Worm (Caenorhabditis elegans) whole organism, L2 larva: Measurements from ENCODE around the gene arl-5.

Source experiments
- C34F6.9 ChIP-seq: fragments of 150-350 bp; optimal IDR thresholded peaks from 2 replicates; lab custom pipeline; 2014; ENCODE audit warnings: missing biosample characterization, missing genetic modification characterization
- F13H6.1 ChIP-seq: sonication (generic microtip); optimal IDR thresholded peaks from 2 replicates; lab custom pipeline; 2016; ENCODE audit warnings: missing genetic modification characterization, missing compliant biosample characterization
- R02D3.7 ChIP-seq: fragments of 150-350 bp; optimal IDR thresholded peaks from 2 replicates; lab custom pipeline; 2014; ENCODE audit warnings: missing biosample characterization, missing genetic modification characterization
- Y55F3AM.14 ChIP-seq: fragments of 200-800 bp; sonication (Bioruptor generic); optimal IDR thresholded peaks from 2 replicates; lab custom pipeline; 2018; ENCODE audit warnings: mild to moderate bottlenecking, missing genetic modification characterization, missing compliant biosample characterization
- ZK546.5 ChIP-seq: sonication (generic microtip); optimal IDR thresholded peaks from 2 replicates; lab custom pipeline; 2017; ENCODE audit warnings: missing biosample characterization, missing genetic modification characterization
- alr-1 ChIP-seq: fragments of 150-350 bp; optimal IDR thresholded peaks from 2 replicates; lab custom pipeline; 2014; ENCODE audit warnings: missing biosample characterization, missing genetic modification characterization
- aly-2 ChIP-seq: fragments of 150-350 bp; optimal IDR thresholded peaks from 2 replicates; lab custom pipeline; 2014; ENCODE audit warnings: missing biosample characterization, missing genetic modification characterization
- ama-1 ChIP-seq: fragments of 150-350 bp; optimal IDR thresholded peaks from 2 replicates; lab custom pipeline; 2018; ENCODE audit warnings: inconsistent platforms
- blmp-1 ChIP-seq: sonication (generic microtip); optimal IDR thresholded peaks from 2 replicates; lab custom pipeline; 2017; ENCODE audit warnings: missing genetic modification characterization, mild to moderate bottlenecking, missing compliant biosample characterization, antibody characterized with exemption, moderate library complexity; ENCODE audit not compliant: insufficient read depth
- ceh-16 ChIP-seq: fragments of 150-350 bp; optimal IDR thresholded peaks from 2 replicates; lab custom pipeline; 2014; ENCODE audit warnings: missing biosample characterization, missing genetic modification characterization
- ceh-82 ChIP-seq: fragments of 150-350 bp; optimal IDR thresholded peaks from 2 replicates; lab custom pipeline; 2014; ENCODE audit warnings: missing biosample characterization, missing genetic modification characterization
- crh-2 ChIP-seq: sonication (generic microtip); optimal IDR thresholded peaks from 2 replicates; lab custom pipeline; 2017; ENCODE audit warnings: missing biosample characterization, missing genetic modification characterization
- dmd-4 ChIP-seq: sonication (generic microtip); optimal IDR thresholded peaks from 2 replicates; lab custom pipeline; 2017; ENCODE audit warnings: missing biosample characterization, missing genetic modification characterization
- egl-27 ChIP-seq: sonication (generic microtip); optimal IDR thresholded peaks from 3 replicates; lab custom pipeline; 2017; ENCODE audit warnings: missing biosample characterization, missing genetic modification reagents, missing genetic modification characterization
- elt-1 ChIP-seq: fragments of 150-350 bp; optimal IDR thresholded peaks from 2 replicates; lab custom pipeline; 2014; ENCODE audit warnings: missing biosample characterization, missing genetic modification characterization
- elt-3 ChIP-seq: sonication (generic microtip); optimal IDR thresholded peaks from 2 replicates; lab custom pipeline; 2017; ENCODE audit warnings: missing biosample characterization, missing genetic modification characterization
- fos-1 ChIP-seq: fragments of 150-350 bp; optimal IDR thresholded peaks from 2 replicates; lab custom pipeline; 2014; ENCODE audit warnings: missing biosample characterization, missing genetic modification characterization
- gmeb-1 ChIP-seq: fragments of 150-350 bp; optimal IDR thresholded peaks from 2 replicates; lab custom pipeline; 2014; ENCODE audit warnings: missing biosample characterization, missing genetic modification characterization
- lin-11 ChIP-seq: fragments of 150-350 bp; sonication (generic microtip); optimal IDR thresholded peaks from 2 replicates; lab custom pipeline; 2014; ENCODE audit warnings: missing biosample characterization, missing genetic modification characterization, inconsistent platforms, mixed read lengths
- lin-13 ChIP-seq: fragments of 150-350 bp; optimal IDR thresholded peaks from 2 replicates; lab custom pipeline; 2014; ENCODE audit warnings: missing biosample characterization, missing genetic modification reagents, missing genetic modification characterization
- lin-39 ChIP-seq: fragments of 150-350 bp; optimal IDR thresholded peaks from 2 replicates; lab custom pipeline; 2014; ENCODE audit warnings: missing biosample characterization, missing genetic modification reagents, missing genetic modification characterization
- lsy-2 ChIP-seq, 2 experiments: fragments of 150-350 bp in 1 of 2; sonication (generic microtip) in 1 of 2; optimal IDR thresholded peaks; 2 replicates each; lab custom pipeline; 2014 to 2017; ENCODE audit warnings: missing biosample characterization in 2 of 2, missing genetic modification characterization in 2 of 2
- mab-5 ChIP-seq: fragments of 150-350 bp; optimal IDR thresholded peaks from 2 replicates; lab custom pipeline; 2014; ENCODE audit warnings: missing biosample characterization, missing genetic modification characterization
- mbf-1 ChIP-seq: sonication (generic microtip); optimal IDR thresholded peaks from 2 replicates; lab custom pipeline; 2017; ENCODE audit warnings: missing biosample characterization, missing genetic modification characterization
- mdl-1 ChIP-seq, 2 experiments: fragments of 150-350 bp in 1 of 2; sonication (generic microtip) in 1 of 2; optimal IDR thresholded peaks; 2 replicates each; lab custom pipeline; 2017; ENCODE audit warnings: missing biosample characterization in 2 of 2, missing genetic modification characterization in 2 of 2
- nhr-10 ChIP-seq: sonication (generic microtip); optimal IDR thresholded peaks from 2 replicates; lab custom pipeline; 2017; ENCODE audit warnings: missing biosample characterization, missing genetic modification characterization
- nhr-11 ChIP-seq: fragments of 150-350 bp; optimal IDR thresholded peaks from 2 replicates; lab custom pipeline; 2014; ENCODE audit warnings: missing biosample characterization, missing genetic modification characterization
- nhr-12 ChIP-seq: fragments of 150-350 bp; optimal IDR thresholded peaks from 2 replicates; lab custom pipeline; 2014; ENCODE audit warnings: missing biosample characterization, missing genetic modification characterization
- nhr-129 ChIP-seq: fragments of 150-350 bp; optimal IDR thresholded peaks from 2 replicates; lab custom pipeline; 2014; ENCODE audit warnings: missing biosample characterization, missing genetic modification characterization
- nhr-21 ChIP-seq: fragments of 150-350 bp; optimal IDR thresholded peaks from 2 replicates; lab custom pipeline; 2014; ENCODE audit warnings: missing biosample characterization, missing genetic modification characterization
- nhr-23 ChIP-seq: fragments of 150-350 bp; optimal IDR thresholded peaks from 2 replicates; lab custom pipeline; 2014; ENCODE audit warnings: missing biosample characterization, missing genetic modification reagents, missing genetic modification characterization
- nhr-237 ChIP-seq: fragments of 150-350 bp; optimal IDR thresholded peaks from 2 replicates; lab custom pipeline; 2014; ENCODE audit warnings: missing biosample characterization, missing genetic modification characterization
- nhr-25 ChIP-seq: fragments of 150-350 bp; sonication (generic microtip); optimal IDR thresholded peaks from 3 replicates; lab custom pipeline; 2014; ENCODE audit warnings: missing biosample characterization, missing genetic modification characterization
- nhr-6 ChIP-seq: fragments of 150-350 bp; optimal IDR thresholded peaks from 2 replicates; lab custom pipeline; 2014; ENCODE audit warnings: missing biosample characterization, missing genetic modification characterization
- nhr-77 ChIP-seq: fragments of 150-350 bp; optimal IDR thresholded peaks from 2 replicates; lab custom pipeline; 2014; ENCODE audit warnings: missing biosample characterization, missing genetic modification characterization
- peb-1 ChIP-seq: fragments of 150-350 bp; optimal IDR thresholded peaks from 2 replicates; lab custom pipeline; 2014; ENCODE audit warnings: missing biosample characterization, missing genetic modification characterization
- sem-4 ChIP-seq: fragments of 150-350 bp; optimal IDR thresholded peaks from 2 replicates; lab custom pipeline; 2014; ENCODE audit warnings: missing biosample characterization, missing genetic modification reagents, missing genetic modification characterization
- skn-1 ChIP-seq: sonication (generic microtip); optimal IDR thresholded peaks from 2 replicates; lab custom pipeline; 2017; ENCODE audit warnings: missing biosample characterization, missing genetic modification characterization
- sma-3 ChIP-seq: sonication (generic microtip); optimal IDR thresholded peaks from 2 replicates; lab custom pipeline; 2016; ENCODE audit warnings: missing genetic modification reagents, missing genetic modification characterization, missing compliant biosample characterization
- sma-9 ChIP-seq, 2 experiments: fragments of 150-350 bp in 1 of 2; sonication (generic microtip) in 1 of 2; optimal IDR thresholded peaks; 2 replicates each; lab custom pipeline; 2014 to 2016; ENCODE audit warnings: missing genetic modification characterization in 2 of 2, mild to moderate bottlenecking in 1 of 2, missing biosample characterization in 1 of 2, missing compliant biosample characterization in 1 of 2, missing genetic modification reagents in 1 of 2, moderate library complexity in 1 of 2
- snpc-4 ChIP-seq: fragments of 150-350 bp; optimal IDR thresholded peaks from 2 replicates; lab custom pipeline; 2014; ENCODE audit warnings: missing biosample characterization, missing genetic modification characterization
- unc-39 ChIP-seq: fragments of 150-350 bp; optimal IDR thresholded peaks from 2 replicates; lab custom pipeline; 2014; ENCODE audit warnings: missing biosample characterization, missing genetic modification characterization
- unc-55 ChIP-seq: fragments of 150-350 bp; sonication (generic microtip); optimal IDR thresholded peaks from 3 replicates; lab custom pipeline; 2014; ENCODE audit warnings: missing biosample characterization, missing genetic modification reagents, missing genetic modification characterization
- unc-62 ChIP-seq: fragments of 150-350 bp; optimal IDR thresholded peaks from 2 replicates; lab custom pipeline; 2014; ENCODE audit warnings: missing biosample characterization, missing genetic modification reagents, missing genetic modification characterization
- zag-1 ChIP-seq: fragments of 150-350 bp; optimal IDR thresholded peaks from 2 replicates; lab custom pipeline; 2014; ENCODE audit warnings: missing biosample characterization, missing genetic modification characterization
- ztf-1 ChIP-seq: fragments of 200-800 bp; sonication (Bioruptor generic); conservative IDR thresholded peaks from 2 replicates; pipeline ENCODE4 v1.3.6; 2022; ENCODE audit warnings: missing genetic modification characterization, missing compliant biosample characterization
- ztf-11 ChIP-seq: sonication (generic microtip); optimal IDR thresholded peaks from 2 replicates; lab custom pipeline; 2017; ENCODE audit warnings: missing biosample characterization, missing genetic modification characterization
- ztf-4 ChIP-seq: fragments of 150-350 bp; optimal IDR thresholded peaks from 2 replicates; lab custom pipeline; 2014; ENCODE audit warnings: missing biosample characterization, missing genetic modification characterization

The arl-5 gene

ce11 chrIII:9780254-9780653 is 42.8 kb upstream of the arl-5 start, which contains the start of gene sqv-3:
sqv-3 (minus strand) TSS chrIII:9780354.
- TF ChIP-seq snpc-4, result no peak
- TF ChIP-seq mbf-1 (tag; lab: Kevin White, UChicago), result no peak
- no peak for TF ChIP-seq ztf-1 (GFP tag; lab: Robert Waterston, UW)
- TF ChIP-seq nhr-25 (tag; lab: Kevin White, UChicago), result no peak
- TF ChIP-seq unc-39, result no peak
- no peak for TF ChIP-seq ztf-11
- no peak for TF ChIP-seq sem-4 (tag; lab: Kevin White, UChicago)
- no peak for TF ChIP-seq ztf-4
- TF ChIP-seq lin-11 (tag; lab: Kevin White, UChicago), result no peak
- TF ChIP-seq nhr-129 (tag; lab: Kevin White, UChicago), result no peak
- no peak for TF ChIP-seq gmeb-1 (tag; lab: Kevin White, UChicago)
- TF ChIP-seq dmd-4 (tag; lab: Kevin White, UChicago), result no peak
- TF ChIP-seq nhr-77 (tag; lab: Kevin White, UChicago), result no peak
- no peak for TF ChIP-seq nhr-237
- TF ChIP-seq aly-2 (tag; lab: Kevin White, UChicago), result no peak
- TF ChIP-seq sma-9 (GFP tag; optimal IDR thresholded peaks at IDR 0.05; lab: Kevin White, UChicago), result no peak
- no peak for TF ChIP-seq sma-9 (tag; optimal IDR thresholded peaks at IDR 0.05; lab: Kevin White, UChicago)
- no peak for TF ChIP-seq ZK546.5 (tag; lab: Kevin White, UChicago)
- no peak for TF ChIP-seq lsy-2 (tag; optimal IDR thresholded peaks at IDR 0.05; lab: Kevin White, UChicago)
- no peak for TF ChIP-seq sma-3

- TF ChIP-seq sma-3 (peak; percentile 83), sma-9 (GFP tag; optimal IDR thresholded peaks at IDR 0.05; lab: Kevin White, UChicago) (peak; percentile 40), sma-9 (tag; optimal IDR thresholded peaks at IDR 0.05; lab: Kevin White, UChicago) (no peak), nhr-77 (tag; lab: Kevin White, UChicago) (no peak), mab-5 (peak; percentile 43), ZK546.5 (tag; lab: Kevin White, UChicago) (peak; percentile 42), ztf-1 (GFP tag; lab: Robert Waterston, UW) (no peak), unc-55 (GFP tag; lab: Kevin White, UChicago) (peak; percentile 97), zag-1 (peak; percentile 69), ama-1 (lab: Kevin White, UChicago) (peak; percentile 78), mdl-1 (tag; optimal IDR thresholded peaks at IDR 0.05; lab: Kevin White, UChicago) (peak in 1 of 2 experiments; percentile 41), lin-39 (tag; lab: Kevin White, UChicago) (no peak), lin-11 (tag; lab: Kevin White, UChicago) (peak; percentile 67), gmeb-1 (tag; lab: Kevin White, UChicago) (peak; percentile 79), nhr-21 (tag; lab: Kevin White, UChicago) (peak; percentile 81), egl-27 (tag; lab: Kevin White, UChicago) (peak; percentile 46), crh-2 (tag; lab: Kevin White, UChicago) (peak; percentile 95), dmd-4 (tag; lab: Kevin White, UChicago) (no peak), nhr-10 (tag; lab: Kevin White, UChicago) (no peak), ceh-16 (no peak), elt-3 (tag; lab: Kevin White, UChicago) (no peak), R02D3.7 (peak; percentile 11), sem-4 (tag; lab: Kevin White, UChicago) (no peak), C34F6.9 (tag; lab: Kevin White, UChicago) (peak; percentile 98), nhr-11 (no peak), peb-1 (tag; lab: Kevin White, UChicago) (no peak), fos-1 (tag; lab: Kevin White, UChicago) (peak; percentile 99), snpc-4 (peak; percentile 53), alr-1 (tag; lab: Kevin White, UChicago) (no peak), nhr-129 (tag; lab: Kevin White, UChicago) (peak; percentile 88), ztf-4 (peak; percentile 65), mbf-1 (tag; lab: Kevin White, UChicago) (no peak), unc-39 (no peak), nhr-25 (tag; lab: Kevin White, UChicago) (peak; percentile 75), nhr-12 (tag; lab: Kevin White, UChicago) (no peak), nhr-6 (tag; lab: Kevin White, UChicago) (peak; percentile 39), ceh-82 (tag; lab: Kevin White, UChicago) (peak; percentile 55), aly-2 (tag; lab: Kevin White, UChicago) (no peak), lin-13 (GFP tag; lab: Kevin White, UChicago) (peak; percentile 85), ztf-11 (no peak), Y55F3AM.14 (GFP tag; lab: Kevin White, UChicago) (no peak), F13H6.1 (tag; lab: Kevin White, UChicago) (peak; percentile 74), skn-1 (tag; lab: Kevin White, UChicago) (no peak), elt-1 (no peak), unc-62 (GFP tag; lab: Kevin White, UChicago) (no peak), nhr-23 (tag; lab: Kevin White, UChicago) (no peak), blmp-1 (tag; lab: Kevin White, UChicago) (peak; percentile 56), nhr-237 (no peak), lsy-2 (tag; optimal IDR thresholded peaks at IDR 0.05; lab: Kevin White, UChicago) (peak; percentile 78 to 94)
Measured at ce11 chrIII:9780665-9781304, 42.3 kb upstream of the arl-5 start, which contains the start of gene vha-1. vha-1 (plus strand) TSS chrIII:9781254.
